Fruit fly (Drosophila melanogaster) whole organism: ENCODE measurements around the gene Hakai.

Experiments
- CG8478 ChIP-seq: fragments of >200 bp; optimal IDR thresholded peaks from 2 replicates; lab custom pipeline; 2018; ENCODE audit warnings: inconsistent platforms
- Dll ChIP-seq: fragments of >200 bp; optimal IDR thresholded peaks from 2 replicates; lab custom pipeline; 2017
- EcR ChIP-seq, 2 experiments: fragments of >200 bp; optimal IDR thresholded peaks; 2 replicates each; lab custom pipeline; 2017; ENCODE audit warnings: missing biosample characterization in 2 of 2, missing genetic modification characterization in 2 of 2, missing genetic modification reagents in 2 of 2
- pan ChIP-seq: fragments of >200 bp; optimal IDR thresholded peaks from 2 replicates; lab custom pipeline; 2017

DNA sequence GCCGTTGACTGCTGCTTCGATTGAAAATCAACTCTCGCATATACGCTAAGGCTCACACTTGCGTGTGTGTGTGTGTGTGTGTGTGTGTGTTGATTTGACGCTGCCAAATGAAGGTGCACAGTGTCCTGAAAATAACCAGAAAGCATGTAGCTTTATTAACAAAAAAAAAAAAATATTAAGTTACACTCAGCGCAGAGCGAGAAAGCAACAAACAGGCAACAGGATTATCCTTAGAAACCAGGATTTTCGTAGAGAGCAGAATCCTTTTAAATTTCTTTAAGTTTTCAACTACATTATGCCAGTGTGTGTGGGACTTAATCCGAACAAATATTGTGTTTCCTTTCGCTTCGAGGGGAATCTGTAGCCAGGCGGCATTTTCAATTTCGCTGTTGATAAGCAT is 45.7 kb upstream of the Hakai start:
- TF ChIP-seq Dll (lab: Kevin White, UChicago) = no peak
- no peak for TF ChIP-seq CG8478
- TF ChIP-seq EcR (GFP tag; optimal IDR thresholded peaks at IDR 0.05; lab: Kevin White, UChicago) = no peak
- TF ChIP-seq pan (lab: Kevin White, UChicago) = no peak
